Fruit fly (Drosophila melanogaster) whole organism, wandering third instar larva: ENCODE data around the gene TyrR.

ENCODE experiments used
- Abd-B ChIP-seq: fragments of >200 bp; optimal IDR thresholded peaks from 2 replicates; lab custom pipeline; 2017; ENCODE audit warnings: missing biosample characterization, missing genetic modification characterization
- CG32264 ChIP-seq: fragments of 200-800 bp; sonication (Bioruptor generic); optimal IDR thresholded peaks from 2 replicates; lab custom pipeline; 2016; ENCODE audit warnings: missing biosample characterization, missing genetic modification characterization
- CG9705 ChIP-seq: fragments of 200-800 bp; sonication (Bioruptor generic); optimal IDR thresholded peaks from 2 replicates; lab custom pipeline; 2018; ENCODE audit warnings: missing biosample characterization, mild to moderate bottlenecking, missing genetic modification characterization
- CrebA ChIP-seq: fragments of 200-800 bp; sonication (Bioruptor generic); optimal IDR thresholded peaks from 2 replicates; lab custom pipeline; 2016; ENCODE audit warnings: missing biosample characterization, mild to moderate bottlenecking, missing genetic modification characterization, borderline replicate concordance
- Dfd ChIP-seq: fragments of >200 bp; optimal IDR thresholded peaks from 2 replicates; lab custom pipeline; 2017; ENCODE audit warnings: missing biosample characterization, missing genetic modification characterization
- Dif ChIP-seq: fragments of 200-275, 200-300 bp; sonication (Bioruptor generic); optimal IDR thresholded peaks from 2 replicates; lab custom pipeline; 2018; ENCODE audit warnings: missing biosample characterization, missing genetic modification characterization; ENCODE audit not compliant: partially characterized antibody
- GATAd ChIP-seq: sonication (Bioruptor generic); optimal IDR thresholded peaks from 2 replicates; lab custom pipeline; 2016; ENCODE audit warnings: missing biosample characterization, missing genetic modification characterization
- HLH106 ChIP-seq: fragments of 200-800 bp; optimal IDR thresholded peaks from 3 replicates; lab custom pipeline; 2019; ENCODE audit warnings: missing biosample characterization, mild to moderate bottlenecking, missing genetic modification characterization, moderate library complexity
- Hnf4 ChIP-seq: fragments of 200-800 bp; sonication (Bioruptor generic); optimal IDR thresholded peaks from 2 replicates; lab custom pipeline; 2016; ENCODE audit warnings: missing biosample characterization, mild to moderate bottlenecking, missing genetic modification characterization
- Hr78 ChIP-seq: fragments of >200 bp; optimal IDR thresholded peaks from 2 replicates; lab custom pipeline; 2017; ENCODE audit warnings: missing biosample characterization, missing genetic modification characterization
- Hr83 ChIP-seq: fragments of 200-300 bp; sonication (Bioruptor generic); optimal IDR thresholded peaks from 2 replicates; lab custom pipeline; 2016; ENCODE audit warnings: missing biosample characterization, mild to moderate bottlenecking, missing genetic modification characterization, moderate library complexity; ENCODE audit not compliant: poor library complexity, severe bottlenecking
- Jra ChIP-seq: sonication (Bioruptor generic); optimal IDR thresholded peaks from 2 replicates; lab custom pipeline; 2016; ENCODE audit warnings: missing biosample characterization, missing genetic modification characterization
- Mio ChIP-seq: sonication (Bioruptor generic); optimal IDR thresholded peaks from 2 replicates; lab custom pipeline; 2016; ENCODE audit warnings: missing biosample characterization, missing genetic modification characterization
- Myc ChIP-seq: fragments of >200 bp; optimal IDR thresholded peaks from 2 replicates; lab custom pipeline; 2017
- N ChIP-seq: fragments of >200 bp; optimal IDR thresholded peaks from 2 replicates; lab custom pipeline; 2018; ENCODE audit warnings: missing biosample characterization, missing external identifiers, missing genetic modification characterization
- OdsH ChIP-seq: fragments of 200-800 bp; sonication (Bioruptor generic); optimal IDR thresholded peaks from 2 replicates; lab custom pipeline; 2016; ENCODE audit warnings: missing biosample characterization, mild to moderate bottlenecking, missing genetic modification characterization
- Rel ChIP-seq, 2 experiments: fragments of 200-800 bp; sonication (Bioruptor generic) in 1 of 2; optimal IDR thresholded peaks; 2 replicates in 1 of 2; 3 replicates in 1 of 2; lab custom pipeline; 2016 to 2019; ENCODE audit warnings: mild to moderate bottlenecking in 2 of 2, missing biosample characterization in 2 of 2, missing genetic modification characterization in 2 of 2, moderate library complexity in 1 of 2
- Sp1 ChIP-seq: fragments of 200-800 bp; sonication (Bioruptor generic); optimal IDR thresholded peaks from 3 replicates; lab custom pipeline; 2019; ENCODE audit warnings: missing biosample characterization, mild to moderate bottlenecking, missing genetic modification characterization, moderate library complexity
- Vsx2 ChIP-seq: fragments of 200-300, 225-300 bp; sonication (Bioruptor generic); optimal IDR thresholded peaks from 2 replicates; lab custom pipeline; 2018; ENCODE audit warnings: missing biosample characterization, missing genetic modification characterization; ENCODE audit not compliant: partially characterized antibody
- br ChIP-seq: fragments of 200-800 bp; sonication (Bioruptor generic); optimal IDR thresholded peaks from 2 replicates; lab custom pipeline; 2016; ENCODE audit warnings: missing biosample characterization, missing genetic modification characterization
- brk ChIP-seq: fragments of 200-800 bp; sonication (Bioruptor generic); optimal IDR thresholded peaks from 2 replicates; lab custom pipeline; 2016; ENCODE audit warnings: missing biosample characterization, mild to moderate bottlenecking, missing genetic modification characterization
- dl ChIP-seq, 2 experiments: fragments of 175-275, 200-275 bp in 1 of 2; fragments of 200-275 bp in 1 of 2; sonication (Bioruptor generic); optimal IDR thresholded peaks; lab custom pipeline; 2018; ENCODE audit warnings: mild to moderate bottlenecking in 2 of 2, missing biosample characterization in 2 of 2, missing genetic modification characterization in 2 of 2, moderate library complexity in 2 of 2; ENCODE audit not compliant: partially characterized antibody in 2 of 2, insufficient read depth in 1 of 2
- dmrt93B ChIP-seq: fragments of 200-800 bp; sonication (Bioruptor generic); optimal IDR thresholded peaks from 2 replicates; lab custom pipeline; 2018; ENCODE audit warnings: missing biosample characterization, mild to moderate bottlenecking, missing genetic modification characterization
- dsf ChIP-seq: sonication (Bioruptor generic); optimal IDR thresholded peaks from 2 replicates; lab custom pipeline; 2016; ENCODE audit warnings: missing biosample characterization, missing genetic modification characterization, borderline replicate concordance
- ey ChIP-seq: fragments of 200-800 bp; sonication (Bioruptor generic); optimal IDR thresholded peaks from 2 replicates; lab custom pipeline; 2016; ENCODE audit warnings: missing biosample characterization, missing genetic modification characterization
- foxo ChIP-seq, 2 experiments: fragments of 200-800 bp; sonication (Bioruptor generic); optimal IDR thresholded peaks; 2 replicates in 1 of 2; 3 replicates in 1 of 2; lab custom pipeline; 2016 to 2017; ENCODE audit warnings: missing biosample characterization in 2 of 2, missing genetic modification characterization in 2 of 2
- fru ChIP-seq: fragments of 200-800 bp; sonication (Bioruptor generic); optimal IDR thresholded peaks from 3 replicates; lab custom pipeline; 2016; ENCODE audit warnings: missing biosample characterization, mild to moderate bottlenecking, missing genetic modification characterization
- h ChIP-seq: fragments of 200-800 bp; sonication (Bioruptor generic); optimal IDR thresholded peaks from 3 replicates; lab custom pipeline; 2016; ENCODE audit warnings: missing biosample characterization, mild to moderate bottlenecking, missing genetic modification characterization
- jim ChIP-seq: fragments of 175-275, 200-325 bp; sonication (Bioruptor generic); optimal IDR thresholded peaks from 2 replicates; lab custom pipeline; 2016; ENCODE audit warnings: missing biosample characterization, mild to moderate bottlenecking, missing genetic modification characterization
- lola ChIP-seq: fragments of >200 bp; optimal IDR thresholded peaks from 2 replicates; lab custom pipeline; 2017; ENCODE audit warnings: missing biosample characterization, missing genetic modification characterization
- pan ChIP-seq: fragments of >200 bp; optimal IDR thresholded peaks from 2 replicates; lab custom pipeline; 2017
- psq ChIP-seq: fragments of 200-800 bp; sonication (Bioruptor generic); optimal IDR thresholded peaks from 3 replicates; lab custom pipeline; 2017; ENCODE audit warnings: missing biosample characterization, mild to moderate bottlenecking, missing genetic modification characterization, moderate library complexity
- rgr ChIP-seq: fragments of 200-800 bp; sonication (Bioruptor generic); optimal IDR thresholded peaks from 3 replicates; lab custom pipeline; 2016; ENCODE audit warnings: missing biosample characterization, mild to moderate bottlenecking, missing genetic modification characterization
- sage ChIP-seq: fragments of 200-800 bp; sonication (Bioruptor generic); optimal IDR thresholded peaks from 2 replicates; lab custom pipeline; 2016; ENCODE audit warnings: missing biosample characterization, mild to moderate bottlenecking, missing genetic modification characterization
- sv ChIP-seq: fragments of 200-800 bp; sonication (Bioruptor generic); optimal IDR thresholded peaks from 3 replicates; lab custom pipeline; 2016; ENCODE audit warnings: missing biosample characterization, missing genetic modification characterization
- tai ChIP-seq: sonication (Bioruptor generic); optimal IDR thresholded peaks from 2 replicates; lab custom pipeline; 2016; ENCODE audit warnings: missing biosample characterization, missing genetic modification characterization
- usp ChIP-seq: fragments of >200 bp; optimal IDR thresholded peaks from 2 replicates; lab custom pipeline; 2017; ENCODE audit warnings: missing biosample characterization, missing genetic modification characterization
- woc ChIP-seq: sonication (Bioruptor generic); optimal IDR thresholded peaks from 2 replicates; lab custom pipeline; 2016; ENCODE audit warnings: missing biosample characterization, mild to moderate bottlenecking, missing genetic modification characterization

Gene TyrR

DNA sequence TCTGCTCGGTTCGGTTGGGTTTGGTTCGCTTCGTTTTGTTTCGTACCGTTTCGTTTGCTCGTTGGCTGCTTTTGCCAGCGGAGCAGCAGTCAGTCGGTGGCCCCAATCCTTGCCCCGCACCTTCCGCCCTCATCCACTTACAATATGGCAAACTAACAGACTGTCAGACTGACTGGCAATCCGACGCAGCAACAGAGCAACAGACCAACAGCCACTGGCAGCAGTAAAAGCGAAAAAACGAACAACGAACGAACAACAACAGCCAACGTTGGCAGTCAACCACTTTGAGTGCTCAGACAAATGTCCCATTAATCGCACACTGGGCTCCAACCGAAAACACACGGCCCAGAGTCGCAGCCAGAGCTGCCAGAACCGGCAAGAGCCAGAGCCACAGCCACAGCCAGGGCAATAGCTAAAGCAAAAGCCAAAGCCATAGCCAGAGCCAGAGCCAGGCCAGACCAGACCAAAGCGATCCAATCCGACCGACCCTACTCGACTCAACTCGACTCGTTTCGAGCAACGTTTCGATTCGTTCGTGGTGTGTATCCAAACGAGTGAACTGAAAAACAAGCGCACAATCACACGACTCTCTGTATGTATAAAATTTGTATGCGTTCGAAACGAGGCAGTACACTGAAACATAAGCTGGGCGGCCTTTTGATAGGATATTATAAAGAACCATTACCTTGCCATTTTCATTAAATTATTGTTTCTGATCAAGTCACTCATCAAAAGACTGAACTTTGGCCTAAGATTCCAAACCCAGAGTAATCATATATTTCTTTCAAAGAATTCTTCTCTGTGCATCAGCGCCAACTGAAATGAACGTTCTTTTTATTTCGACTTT is 59.1 kb downstream of the TyrR start:
- TF ChIP-seq sage (GFP tag; lab: Kevin White, UChicago) = peak; percentile 99
- peak; percentile 98 for TF ChIP-seq GATAd (GFP tag; lab: Kevin White, UChicago)
- peak; percentile 99 for TF ChIP-seq Jra
- TF ChIP-seq Hnf4 = peak; percentile 100
- no peak for TF ChIP-seq Abd-B (GFP tag; lab: Kevin White, UChicago)
- peak; percentile 99 for TF ChIP-seq Hr83
- peak; percentile 99 for TF ChIP-seq woc (GFP tag; lab: Kevin White, UChicago)
- TF ChIP-seq lola (GFP tag; lab: Kevin White, UChicago) = no peak
- TF ChIP-seq foxo (GFP tag; optimal IDR thresholded peaks at IDR 0.05; lab: Kevin White, UChicago) = peak; percentile 99 to 100
- no peak for TF ChIP-seq dl (GFP tag; optimal IDR thresholded peaks at IDR 0.05; lab: Kevin White, UChicago; ENCODE audit: insufficient read depth in 1 of 2, partially characterized antibody in 2 of 2)
- no peak for TF ChIP-seq pan (lab: Kevin White, UChicago)
- no peak for TF ChIP-seq Hr78
- TF ChIP-seq CG32264 (GFP tag; lab: Kevin White, UChicago) = peak; percentile 100
- TF ChIP-seq Vsx2 (GFP tag; lab: Kevin White, UChicago) = no peak
- peak; percentile 76 for TF ChIP-seq jim
- peak; percentile 9 for TF ChIP-seq Dif (GFP tag; lab: Kevin White, UChicago)
- peak; percentile 99 for TF ChIP-seq brk (GFP tag; lab: Kevin White, UChicago)
- TF ChIP-seq sv (GFP tag; lab: Kevin White, UChicago) = peak; percentile 99
- no peak for TF ChIP-seq N (GFP tag; lab: Kevin White, UChicago)
- peak; percentile 96 for TF ChIP-seq CG9705 (GFP tag; lab: Kevin White, UChicago)
- TF ChIP-seq Sp1 = peak; percentile 100
- no peak for TF ChIP-seq Myc (lab: Kevin White, UChicago)
- TF ChIP-seq ey = peak; percentile 100
- peak; percentile 100 for TF ChIP-seq rgr (GFP tag; lab: Kevin White, UChicago)
- peak; percentile 98 for TF ChIP-seq dsf (GFP tag; lab: Kevin White, UChicago)
- peak; percentile 100 for TF ChIP-seq OdsH (GFP tag; lab: Kevin White, UChicago)
- TF ChIP-seq Mio = peak; percentile 96
- peak; percentile 99 for TF ChIP-seq Rel (GFP tag; optimal IDR thresholded peaks at IDR 0.05; lab: Kevin White, UChicago)
- peak; percentile 89 for TF ChIP-seq Rel (tag; optimal IDR thresholded peaks at IDR 0.05; lab: Kevin White, UChicago)
- TF ChIP-seq br (GFP tag; lab: Kevin White, UChicago) = peak; percentile 100
- peak; percentile 99 for TF ChIP-seq dmrt93B (GFP tag; lab: Kevin White, UChicago)
- TF ChIP-seq CrebA (GFP tag; lab: Kevin White, UChicago) = peak; percentile 98
- TF ChIP-seq HLH106 (tag; lab: Kevin White, UChicago) = peak; percentile 99
- peak; percentile 38 for TF ChIP-seq usp (GFP tag; lab: Kevin White, UChicago)
- peak; percentile 100 for TF ChIP-seq fru (GFP tag; lab: Kevin White, UChicago)
- peak; percentile 99 for TF ChIP-seq tai (GFP tag; lab: Kevin White, UChicago)
- peak; percentile 100 for TF ChIP-seq h (GFP tag; lab: Kevin White, UChicago)
- peak; percentile 99 for TF ChIP-seq psq (GFP tag; lab: Kevin White, UChicago)
- TF ChIP-seq Dfd (GFP tag; lab: Kevin White, UChicago) = peak; percentile 95
- TF ChIP-seq, all 38 proteins: peak for 30

DNA sequence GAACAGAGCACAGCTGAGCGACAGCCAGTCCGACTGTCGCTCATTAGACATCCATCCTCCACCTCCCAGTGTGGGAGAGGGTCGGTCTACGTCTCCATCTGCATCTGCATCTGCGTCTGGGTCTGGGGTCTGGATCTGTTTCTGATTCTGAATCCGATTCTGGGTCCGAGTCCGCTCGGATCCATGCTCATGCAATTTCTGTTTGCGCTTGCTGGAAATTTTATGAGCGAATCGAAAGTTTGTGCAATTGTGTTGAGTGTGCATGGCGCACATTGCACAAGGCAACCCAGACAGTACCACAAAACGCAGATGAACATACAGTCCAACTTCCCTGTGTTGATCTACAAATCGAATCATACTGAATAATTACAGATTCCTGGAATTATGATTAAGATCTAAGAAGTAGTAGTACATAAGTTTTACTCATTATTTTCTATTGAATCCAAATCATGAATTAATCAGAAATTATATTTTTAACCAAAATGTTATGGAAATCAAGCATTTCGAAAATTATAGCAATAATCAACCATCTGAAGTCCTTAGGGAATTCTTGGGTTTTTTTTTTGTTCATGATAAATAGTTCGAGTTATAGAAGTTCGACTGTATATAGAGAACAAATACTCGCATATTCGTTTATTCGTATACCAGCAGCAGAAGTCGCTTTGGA is 59.8 kb downstream of the TyrR start:
- peak; percentile 60 for TF ChIP-seq Hnf4
- no peak for TF ChIP-seq Rel (GFP tag; optimal IDR thresholded peaks at IDR 0.05; lab: Kevin White, UChicago)
- TF ChIP-seq Rel (tag; optimal IDR thresholded peaks at IDR 0.05; lab: Kevin White, UChicago) = no peak
- TF ChIP-seq ey = peak; percentile 94
- TF ChIP-seq dl (GFP tag; optimal IDR thresholded peaks at IDR 0.05; lab: Kevin White, UChicago; ENCODE audit: insufficient read depth in 1 of 2, partially characterized antibody in 2 of 2) = no peak
- peak; percentile 82 for TF ChIP-seq HLH106 (tag; lab: Kevin White, UChicago)
- no peak for TF ChIP-seq Myc (lab: Kevin White, UChicago)
- peak; percentile 93 for TF ChIP-seq fru (GFP tag; lab: Kevin White, UChicago)
- TF ChIP-seq sage (GFP tag; lab: Kevin White, UChicago) = peak; percentile 58
- peak; percentile 91 for TF ChIP-seq OdsH (GFP tag; lab: Kevin White, UChicago)
- TF ChIP-seq Jra = peak; percentile 58
- TF ChIP-seq Hr78 = no peak
- TF ChIP-seq psq (GFP tag; lab: Kevin White, UChicago) = peak; percentile 73
- no peak for TF ChIP-seq Abd-B (GFP tag; lab: Kevin White, UChicago)
- peak; percentile 89 for TF ChIP-seq Sp1
- no peak for TF ChIP-seq Dfd (GFP tag; lab: Kevin White, UChicago)
- TF ChIP-seq br (GFP tag; lab: Kevin White, UChicago) = peak; percentile 87
- TF ChIP-seq dsf (GFP tag; lab: Kevin White, UChicago) = no peak
- no peak for TF ChIP-seq Vsx2 (GFP tag; lab: Kevin White, UChicago)
- TF ChIP-seq jim = no peak
- TF ChIP-seq Dif (GFP tag; lab: Kevin White, UChicago) = no peak
- no peak for TF ChIP-seq pan (lab: Kevin White, UChicago)
- TF ChIP-seq usp (GFP tag; lab: Kevin White, UChicago) = no peak
- TF ChIP-seq foxo (GFP tag; optimal IDR thresholded peaks at IDR 0.05; lab: Kevin White, UChicago) = peak in 1 of 2 experiments; percentile 91
- TF ChIP-seq woc (GFP tag; lab: Kevin White, UChicago) = peak; percentile 76
- no peak for TF ChIP-seq GATAd (GFP tag; lab: Kevin White, UChicago)
- TF ChIP-seq tai (GFP tag; lab: Kevin White, UChicago) = peak; percentile 81
- TF ChIP-seq lola (GFP tag; lab: Kevin White, UChicago) = no peak
- TF ChIP-seq sv (GFP tag; lab: Kevin White, UChicago) = no peak
- TF ChIP-seq dmrt93B (GFP tag; lab: Kevin White, UChicago) = peak; percentile 90
- peak; percentile 43 for TF ChIP-seq brk (GFP tag; lab: Kevin White, UChicago)
- TF ChIP-seq CrebA (GFP tag; lab: Kevin White, UChicago) = no peak
- TF ChIP-seq N (GFP tag; lab: Kevin White, UChicago) = no peak
- no peak for TF ChIP-seq Hr83
- TF ChIP-seq CG9705 (GFP tag; lab: Kevin White, UChicago) = peak; percentile 54
